Worm (Caenorhabditis elegans): ENCODE results near the gene nhr-175.

ce11 chrV:13857132-13857531, 9.4 kb upstream of the nhr-175 start, which contains the start of gene srx-136:
- TF ChIP-seq nhr-10 (tag; optimal IDR thresholded peaks at IDR 0.05), result no peak
- no peak for TF ChIP-seq R02D3.7 (tag; optimal IDR thresholded peaks at IDR 0.05)
- TF ChIP-seq ama-1 (optimal IDR thresholded peaks at IDR 0.05), result no peak
- no peak for TF ChIP-seq unc-39 (tag; optimal IDR thresholded peaks at IDR 0.05)
- TF ChIP-seq aly-2 (tag; optimal IDR thresholded peaks at IDR 0.05), result no peak
- no peak for TF ChIP-seq lsy-2 (tag; optimal IDR thresholded peaks at IDR 0.05)
- no peak for TF ChIP-seq nhr-25 (tag; optimal IDR thresholded peaks at IDR 0.05)
- TF ChIP-seq lin-11 (tag; optimal IDR thresholded peaks at IDR 0.05), result no peak
- no peak for TF ChIP-seq elt-1 (tag; optimal IDR thresholded peaks at IDR 0.05)
- TF ChIP-seq ztf-1 (GFP tag; conservative IDR thresholded peaks at IDR 0.05), result no peak
- no peak for TF ChIP-seq skn-1 (tag; optimal IDR thresholded peaks at IDR 0.05)
- TF ChIP-seq sma-3 (GFP tag; optimal IDR thresholded peaks at IDR 0.05), result no peak
- TF ChIP-seq dmd-4 (tag; optimal IDR thresholded peaks at IDR 0.05), result no peak
- TF ChIP-seq unc-62 (GFP tag; optimal IDR thresholded peaks at IDR 0.05), result no peak
